Fruit fly (Drosophila melanogaster) whole organism, prepupa: ENCODE data around the gene CG7650.

Source experiments
- Blimp-1 ChIP-seq: fragments of 200-800 bp; sonication (Bioruptor generic); optimal IDR thresholded peaks from 3 replicates; lab custom pipeline; 2017; ENCODE audit warnings: missing biosample characterization, missing genetic modification characterization, mild to moderate bottlenecking, moderate library complexity, missing genetic modification reagents
- CG11294 ChIP-seq: fragments of 200-800 bp; sonication (Bioruptor generic); IDR thresholded peaks from 2 replicates; pipeline ENCODE4 v1.3.6; 2022; ENCODE audit warnings: missing biosample characterization, missing genetic modification characterization
- CG11762 ChIP-seq: fragments of 200-800 bp; sonication (Bioruptor generic); optimal IDR thresholded peaks from 3 replicates; lab custom pipeline; 2016; ENCODE audit warnings: missing biosample characterization, missing genetic modification characterization; ENCODE audit not compliant: insufficient read depth
- CG15336 ChIP-seq: fragments of 200-800 bp; sonication (Bioruptor generic); IDR thresholded peaks from 2 replicates; pipeline ENCODE4 v1.3.6; 2022; ENCODE audit warnings: missing biosample characterization, missing genetic modification characterization
- CG16779 ChIP-seq: fragments of 200-800 bp; sonication (Bioruptor generic); optimal IDR thresholded peaks from 3 replicates; lab custom pipeline; 2017; ENCODE audit warnings: missing biosample characterization, mild to moderate bottlenecking, missing genetic modification characterization
- CG31627 ChIP-seq: fragments of 200-800 bp; sonication (Bioruptor generic); optimal IDR thresholded peaks from 3 replicates; lab custom pipeline; 2016; ENCODE audit warnings: missing biosample characterization, missing genetic modification characterization
- CG32006 ChIP-seq: fragments of 200-800 bp; sonication (Bioruptor generic); optimal IDR thresholded peaks from 3 replicates; lab custom pipeline; 2017; ENCODE audit warnings: missing biosample characterization, mild to moderate bottlenecking, missing genetic modification characterization
- CG34406 ChIP-seq: fragments of 200-800 bp; sonication (Bioruptor generic); optimal IDR thresholded peaks from 3 replicates; lab custom pipeline; 2016; ENCODE audit warnings: missing biosample characterization, missing genetic modification characterization
- CG3919 ChIP-seq: fragments of 200-800 bp; sonication (Bioruptor generic); optimal IDR thresholded peaks from 3 replicates; lab custom pipeline; 2016; ENCODE audit warnings: missing biosample characterization, missing genetic modification characterization
- CG4318 ChIP-seq: fragments of 200-800 bp; sonication (Bioruptor generic); optimal IDR thresholded peaks from 3 replicates; lab custom pipeline; 2017; ENCODE audit warnings: missing biosample characterization, mild to moderate bottlenecking, missing genetic modification characterization
- CG6163 ChIP-seq: fragments of 200-800 bp; sonication (Bioruptor generic); IDR thresholded peaks from 3 replicates; pipeline ENCODE4 v1.3.6; 2022; ENCODE audit warnings: missing biosample characterization, missing genetic modification characterization
- CG6792 ChIP-seq: fragments of 200-800 bp; sonication (Bioruptor generic); optimal IDR thresholded peaks from 3 replicates; lab custom pipeline; 2016; ENCODE audit warnings: missing biosample characterization, missing genetic modification characterization
- CG6808 ChIP-seq: fragments of 200-800 bp; sonication (Bioruptor generic); optimal IDR thresholded peaks from 3 replicates; lab custom pipeline; 2017; ENCODE audit warnings: missing biosample characterization, missing genetic modification characterization, mild to moderate bottlenecking, moderate library complexity, missing genetic modification reagents
- CG6854 ChIP-seq: fragments of 200-800 bp; sonication (Bioruptor generic); optimal IDR thresholded peaks from 2 replicates; lab custom pipeline; 2017; ENCODE audit warnings: missing biosample characterization, mild to moderate bottlenecking, missing genetic modification characterization
- CG7368 ChIP-seq: fragments of 200-800 bp; sonication (Bioruptor generic); optimal IDR thresholded peaks from 3 replicates; lab custom pipeline; 2016; ENCODE audit warnings: missing biosample characterization, missing genetic modification characterization
- CG8632 ChIP-seq: fragments of 200-800 bp; sonication (Bioruptor generic); optimal IDR thresholded peaks from 3 replicates; lab custom pipeline; 2016; ENCODE audit warnings: missing biosample characterization, missing genetic modification characterization
- Eip75B ChIP-seq: fragments of 200-800 bp; sonication (Bioruptor generic); optimal IDR thresholded peaks from 3 replicates; lab custom pipeline; 2016; ENCODE audit warnings: missing biosample characterization, missing genetic modification characterization
- Eip93F ChIP-seq: fragments of 200-800 bp; sonication (Bioruptor generic); optimal IDR thresholded peaks from 2 replicates; lab custom pipeline; 2016; ENCODE audit warnings: missing biosample characterization, mild to moderate bottlenecking, missing genetic modification characterization
- Ets96B ChIP-seq: fragments of 200-800 bp; optimal IDR thresholded peaks from 2 replicates; lab custom pipeline; 2019; ENCODE audit warnings: missing biosample characterization, mild to moderate bottlenecking, missing genetic modification characterization, moderate library complexity
- Gug ChIP-seq: fragments of 200-800 bp; sonication (Bioruptor generic); IDR thresholded peaks from 2 replicates; pipeline ENCODE4 v1.3.6; 2022; ENCODE audit warnings: missing biosample characterization, missing genetic modification characterization
- Hr39 ChIP-seq: fragments of 200-800 bp; sonication (Bioruptor generic); optimal IDR thresholded peaks from 2 replicates; lab custom pipeline; 2016; ENCODE audit warnings: missing biosample characterization, missing genetic modification characterization
- Hr4 ChIP-seq: fragments of 200-800 bp; sonication (Bioruptor generic); optimal IDR thresholded peaks from 3 replicates; lab custom pipeline; 2016; ENCODE audit warnings: missing biosample characterization, missing genetic modification characterization
- Lpt ChIP-seq: fragments of 200-800 bp; sonication (Bioruptor generic); optimal IDR thresholded peaks from 3 replicates; lab custom pipeline; 2016; ENCODE audit warnings: missing biosample characterization, missing genetic modification characterization
- Met ChIP-seq: fragments of 200-800 bp; sonication (Bioruptor generic); optimal IDR thresholded peaks from 3 replicates; lab custom pipeline; 2016; ENCODE audit warnings: missing biosample characterization, missing genetic modification characterization
- Smox ChIP-seq: fragments of 200-800 bp; sonication (Bioruptor generic); optimal IDR thresholded peaks from 3 replicates; lab custom pipeline; 2016; ENCODE audit warnings: missing biosample characterization, missing genetic modification characterization
- Sox102F ChIP-seq: fragments of 200-800 bp; sonication (Bioruptor generic); optimal IDR thresholded peaks from 2 replicates; lab custom pipeline; 2016; ENCODE audit warnings: missing biosample characterization, mild to moderate bottlenecking, missing genetic modification characterization
- Sox14 ChIP-seq: fragments of 200-800 bp; sonication (Bioruptor generic); optimal IDR thresholded peaks from 3 replicates; lab custom pipeline; 2016; ENCODE audit warnings: missing biosample characterization, missing genetic modification characterization
- Sox15 ChIP-seq: fragments of 200-800 bp; sonication (Bioruptor generic); optimal IDR thresholded peaks from 3 replicates; lab custom pipeline; 2016; ENCODE audit warnings: missing biosample characterization, missing genetic modification characterization
- achi ChIP-seq: fragments of 200-800 bp; sonication (Bioruptor generic); optimal IDR thresholded peaks from 3 replicates; lab custom pipeline; 2016; ENCODE audit warnings: missing biosample characterization, missing genetic modification characterization
- acj6 ChIP-seq: fragments of 200-800 bp; sonication (Bioruptor generic); optimal IDR thresholded peaks from 3 replicates; lab custom pipeline; 2016; ENCODE audit warnings: missing biosample characterization, missing genetic modification characterization
- cyc ChIP-seq: fragments of 200-800 bp; sonication (Bioruptor generic); optimal IDR thresholded peaks from 3 replicates; lab custom pipeline; 2016; ENCODE audit warnings: missing biosample characterization, missing genetic modification characterization
- dac ChIP-seq: fragments of 200-800 bp; sonication (Bioruptor generic); optimal IDR thresholded peaks from 2 replicates; lab custom pipeline; 2017; ENCODE audit warnings: missing biosample characterization, mild to moderate bottlenecking, missing genetic modification characterization
- dsx ChIP-seq: fragments of 200-800 bp; optimal IDR thresholded peaks from 3 replicates; lab custom pipeline; 2019; ENCODE audit warnings: missing biosample characterization, mild to moderate bottlenecking, missing genetic modification characterization, moderate library complexity; ENCODE audit not compliant: poor library complexity, severe bottlenecking
- eg ChIP-seq: fragments of 200-800 bp; sonication (Bioruptor generic); IDR thresholded peaks from 3 replicates; pipeline ENCODE4 v1.3.6; 2022; ENCODE audit warnings: missing biosample characterization, missing genetic modification characterization
- esn ChIP-seq: fragments of 200-800 bp; sonication (Bioruptor generic); optimal IDR thresholded peaks from 2 replicates; lab custom pipeline; 2016; ENCODE audit warnings: missing biosample characterization, mild to moderate bottlenecking, missing genetic modification characterization, moderate library complexity
- fd59A ChIP-seq: fragments of 200-800 bp; sonication (Bioruptor generic); optimal IDR thresholded peaks from 2 replicates; lab custom pipeline; 2017; ENCODE audit warnings: missing biosample characterization, mild to moderate bottlenecking, missing genetic modification characterization, missing genetic modification reagents
- fd85E ChIP-seq: fragments of 200-800 bp; sonication (Bioruptor generic); optimal IDR thresholded peaks from 3 replicates; lab custom pipeline; 2016; ENCODE audit warnings: missing biosample characterization, missing genetic modification characterization
- fkh ChIP-seq: fragments of 200-800 bp; sonication (Bioruptor generic); optimal IDR thresholded peaks from 3 replicates; lab custom pipeline; 2017; ENCODE audit warnings: missing biosample characterization, mild to moderate bottlenecking, missing genetic modification characterization, moderate library complexity
- pdm3 ChIP-seq: fragments of 200-800 bp; sonication (Bioruptor generic); optimal IDR thresholded peaks from 3 replicates; lab custom pipeline; 2016; ENCODE audit warnings: missing biosample characterization, missing genetic modification characterization
- salr ChIP-seq, 2 experiments: fragments of 200-800 bp; sonication (Bioruptor generic); optimal IDR thresholded peaks; 3 replicates each; lab custom pipeline; 2016 to 2018; ENCODE audit warnings: missing biosample characterization in 2 of 2, missing genetic modification characterization in 2 of 2, mild to moderate bottlenecking in 1 of 2
- ss ChIP-seq, 2 experiments: fragments of 200-800 bp; sonication (Bioruptor generic); optimal IDR thresholded peaks; 2 replicates in 1 of 2; 3 replicates in 1 of 2; lab custom pipeline; 2017 to 2018; ENCODE audit warnings: mild to moderate bottlenecking in 2 of 2, missing biosample characterization in 2 of 2, missing genetic modification characterization in 2 of 2, moderate library complexity in 1 of 2
- svp ChIP-seq: fragments of 200-800 bp; sonication (Bioruptor generic); peaks from one replicate; lab custom pipeline; 2016; ENCODE audit warnings: missing biosample characterization, missing genetic modification characterization
- vri ChIP-seq: fragments of 200-800 bp; sonication (Bioruptor generic); optimal IDR thresholded peaks from 3 replicates; lab custom pipeline; 2016; ENCODE audit warnings: missing biosample characterization, mild to moderate bottlenecking, missing genetic modification characterization

Gene CG7650

DNA sequence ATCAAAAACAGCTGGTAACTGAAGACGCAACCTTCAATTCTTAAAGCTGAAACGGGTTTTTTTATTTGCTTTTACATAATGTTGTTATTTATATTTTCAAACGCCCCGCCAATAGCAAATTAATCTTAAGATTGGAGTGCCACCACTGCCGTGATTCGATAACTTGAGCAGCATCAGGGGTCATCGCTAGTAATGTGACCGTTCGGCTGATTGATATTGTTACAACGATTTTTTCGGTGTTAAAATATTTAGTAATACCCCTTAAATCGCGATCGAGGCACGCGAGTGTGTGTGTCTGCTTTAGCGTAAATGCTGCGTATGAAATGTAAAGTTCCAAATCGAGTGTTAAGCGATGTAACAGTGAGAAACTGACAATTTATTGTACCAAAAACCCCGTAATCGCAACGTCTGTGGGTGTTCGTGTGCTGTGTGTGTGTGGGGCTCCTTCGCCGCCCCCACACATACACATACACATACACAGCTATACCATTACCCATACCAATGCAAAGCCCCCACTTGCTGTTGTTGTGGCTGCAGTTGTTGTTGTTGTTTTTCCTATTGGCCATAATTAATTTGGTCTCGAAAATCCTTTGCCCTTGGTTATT, 44.3 kb downstream of the CG7650 start, which contains the start of gene dop (continued):
- TF ChIP-seq Smox = peak; percentile 15
- TF ChIP-seq Blimp-1 = no peak
- TF ChIP-seq dac (GFP tag; lab: Kevin White, UChicago) = no peak
- no peak for TF ChIP-seq Gug (GFP tag; lab: Robert Waterston, UW)
- TF ChIP-seq Sox14 (GFP tag; lab: Kevin White, UChicago) = peak; percentile 25
- peak; percentile 9; the same call in 1 of the 3 replicates for TF ChIP-seq CG6163 (GFP tag; lab: Robert Waterston, UW)
- TF ChIP-seq CG16779 = no peak
- TF ChIP-seq Ets96B = no peak
- TF ChIP-seq Met (GFP tag; lab: Kevin White, UChicago) = no peak
- TF ChIP-seq cyc (GFP tag; lab: Kevin White, UChicago) = peak; percentile 28
- TF ChIP-seq pdm3 (GFP tag; lab: Kevin White, UChicago) = no peak
- no peak for TF ChIP-seq eg
- no peak for TF ChIP-seq CG3919 (GFP tag; lab: Kevin White, UChicago)
- TF ChIP-seq CG15336 = 0 out of 2 replicates have a peak, but pooled peaks have one; percentile 16
- TF ChIP-seq acj6 (GFP tag; lab: Kevin White, UChicago) = peak; percentile 35
- TF ChIP-seq CG34406 = no peak
- TF ChIP-seq achi (GFP tag; lab: Kevin White, UChicago) = peak; percentile 36
- peak; percentile 37 for TF ChIP-seq esn (GFP tag; lab: Kevin White, UChicago)
- no peak for TF ChIP-seq CG32006 (GFP tag; lab: Kevin White, UChicago)
- peak; percentile 49 for TF ChIP-seq CG31627 (GFP tag; lab: Kevin White, UChicago)
- TF ChIP-seq Eip93F (GFP tag; lab: Kevin White, UChicago) = no peak
- no peak for TF ChIP-seq salr (GFP tag; optimal IDR thresholded peaks at IDR 0.05; lab: Kevin White, UChicago)
- no peak for TF ChIP-seq Hr4
- no peak for TF ChIP-seq CG11294
- TF ChIP-seq Hr39 (GFP tag; lab: Kevin White, UChicago) = peak; percentile 12
- TF ChIP-seq ss (GFP tag; optimal IDR thresholded peaks at IDR 0.05; lab: Kevin White, UChicago) = peak in 1 of 2 experiments; percentile 4

dm6 chr3L:15563851-15564106, 46.4 kb downstream of the CG7650 start:
- TF ChIP-seq eg = no peak

dm6 chr3L:15563058-15563850, 46.9 kb downstream of the CG7650 start, which contains the start of the genes CG7739 and SCCRO:
TSS of gene CG7739 (minus strand) at chr3L:15563065.
TSS of gene SCCRO (plus strand) at chr3L:15563427.
- TF ChIP-seq CG31627 (GFP tag; lab: Kevin White, UChicago) (peak; percentile 38), CG8632 (GFP tag; lab: Kevin White, UChicago) (peak; percentile 31), cyc (GFP tag; lab: Kevin White, UChicago) (peak; percentile 23), CG11294 (0 out of 2 replicates have a peak, but pooled peaks have one; percentile 37), CG4318 (GFP tag; lab: Kevin White, UChicago) (no peak), svp (GFP tag; lab: Kevin White, UChicago) (peak; percentile 71), CG11762 (no peak), dsx (GFP tag; lab: Kevin White, UChicago) (no peak), Met (GFP tag; lab: Kevin White, UChicago) (no peak), Sox15 (no peak), vri (GFP tag; lab: Kevin White, UChicago) (peak; percentile 44), fd85E (GFP tag; lab: Kevin White, UChicago) (no peak), Sox14 (GFP tag; lab: Kevin White, UChicago) (peak; percentile 25), CG6792 (no peak), Eip75B (GFP tag; lab: Kevin White, UChicago) (peak; percentile 2), Gug (GFP tag; lab: Robert Waterston, UW) (peak; percentile 63), acj6 (GFP tag; lab: Kevin White, UChicago) (peak; percentile 33), CG6163 (GFP tag; lab: Robert Waterston, UW) (peak; percentile 51; the same call in 2 of the 3 replicates), CG7368 (GFP tag; lab: Kevin White, UChicago) (no peak), ss (GFP tag; optimal IDR thresholded peaks at IDR 0.05; lab: Kevin White, UChicago) (no peak), CG6808 (GFP tag; lab: Kevin White, UChicago) (no peak), salr (GFP tag; optimal IDR thresholded peaks at IDR 0.05; lab: Kevin White, UChicago) (no peak), Sox102F (peak; percentile 36), esn (GFP tag; lab: Kevin White, UChicago) (peak; percentile 53), fkh (peak; percentile 42), CG6854 (GFP tag; lab: Kevin White, UChicago) (no peak), CG15336 (peak; percentile 51; the same call in 1 of the 2 replicates), dac (GFP tag; lab: Kevin White, UChicago) (no peak), CG3919 (GFP tag; lab: Kevin White, UChicago) (peak; percentile 50), Lpt (GFP tag; lab: Kevin White, UChicago) (no peak), fd59A (GFP tag; lab: Kevin White, UChicago) (no peak), Hr39 (GFP tag; lab: Kevin White, UChicago) (peak; percentile 11), CG34406 (peak; percentile 32), CG32006 (GFP tag; lab: Kevin White, UChicago) (no peak)
